Fruit fly (Drosophila melanogaster) whole organism, wandering third instar larva: ENCODE measurements around the gene CG31816.

Source experiments
- fru ChIP-seq: fragments of 200-800 bp; sonication (Bioruptor generic); optimal IDR thresholded peaks from 3 replicates; lab custom pipeline; 2016; ENCODE audit warnings: missing biosample characterization, mild to moderate bottlenecking, missing genetic modification characterization
- psq ChIP-seq: fragments of 200-800 bp; sonication (Bioruptor generic); optimal IDR thresholded peaks from 3 replicates; lab custom pipeline; 2017; ENCODE audit warnings: missing biosample characterization, mild to moderate bottlenecking, missing genetic modification characterization, moderate library complexity
- usp ChIP-seq: fragments of >200 bp; optimal IDR thresholded peaks from 2 replicates; lab custom pipeline; 2017; ENCODE audit warnings: missing biosample characterization, missing genetic modification characterization

dm6 chr2L:16542997-16543593 is 749 bp downstream of the CG31816 start:
- peak; percentile 25 for TF ChIP-seq psq
- TF ChIP-seq usp: no peak
- TF ChIP-seq fru (GFP tag; lab: Kevin White, UChicago): peak; percentile 53
